Fruit fly (Drosophila melanogaster) whole organism, embryonic: ENCODE data around the gene CHES-1-like.

Source experiments
- B-H1 ChIP-seq: fragments of 200-800 bp; sonication (Bioruptor generic); IDR thresholded peaks from 3 replicates; pipeline ENCODE4 v1.3.6; 2022; ENCODE audit warnings: missing biosample characterization, missing genetic modification characterization
- CG10147 ChIP-seq: fragments of 200-800 bp; sonication (Bioruptor generic); optimal IDR thresholded peaks from 2 replicates; lab custom pipeline; 2019; ENCODE audit warnings: missing biosample characterization, mild to moderate bottlenecking, missing genetic modification characterization, moderate library complexity
- CG10462 ChIP-seq: fragments of 200-800 bp; sonication (Bioruptor generic); optimal IDR thresholded peaks from 2 replicates; lab custom pipeline; 2016; ENCODE audit warnings: missing biosample characterization, missing genetic modification characterization
- CG11398 ChIP-seq: fragments of 200-800 bp; sonication (Bioruptor generic); optimal IDR thresholded peaks from 2 replicates; lab custom pipeline; 2016; ENCODE audit warnings: missing biosample characterization, missing genetic modification characterization
- CG11560 ChIP-seq: fragments of 200-800 bp; sonication (Bioruptor generic); IDR thresholded peaks from 3 replicates; pipeline ENCODE4 v1.3.6; 2022; ENCODE audit warnings: missing biosample characterization, missing genetic modification characterization
- CG12155 ChIP-seq: fragments of 200-800 bp; sonication (Bioruptor generic); optimal IDR thresholded peaks from 3 replicates; lab custom pipeline; 2016; ENCODE audit warnings: missing biosample characterization, missing genetic modification characterization
- CG1233 ChIP-seq: fragments of 200-800 bp; sonication (Bioruptor generic); optimal IDR thresholded peaks from 4 replicates; lab custom pipeline; 2018; ENCODE audit warnings: missing biosample characterization, mild to moderate bottlenecking, missing genetic modification characterization
- CG13123 ChIP-seq: fragments of 200-800 bp; sonication (Bioruptor generic); optimal IDR thresholded peaks from 2 replicates; lab custom pipeline; 2016; ENCODE audit warnings: missing biosample characterization, missing genetic modification characterization
- CG13775 ChIP-seq: fragments of 200-800 bp; sonication (Bioruptor generic); optimal IDR thresholded peaks from 3 replicates; lab custom pipeline; 2017; ENCODE audit warnings: missing biosample characterization, mild to moderate bottlenecking, missing genetic modification characterization
- CG15601 ChIP-seq: fragments of 200-800 bp; sonication (Bioruptor generic); optimal IDR thresholded peaks from 3 replicates; lab custom pipeline; 2019; ENCODE audit warnings: missing biosample characterization, mild to moderate bottlenecking, missing genetic modification characterization, moderate library complexity
- CG15696 ChIP-seq: fragments of 200-800 bp; sonication (Bioruptor generic); optimal IDR thresholded peaks from 2 replicates; lab custom pipeline; 2019; ENCODE audit warnings: missing biosample characterization, mild to moderate bottlenecking, missing genetic modification characterization, moderate library complexity
- CG1602 ChIP-seq: fragments of 200-800 bp; sonication (Bioruptor generic); optimal IDR thresholded peaks from 3 replicates; lab custom pipeline; 2016; ENCODE audit warnings: missing biosample characterization, missing genetic modification characterization
- CG17359 ChIP-seq: fragments of 200-800 bp; sonication (Bioruptor generic); optimal IDR thresholded peaks from 3 replicates; lab custom pipeline; 2018; ENCODE audit warnings: missing biosample characterization, mild to moderate bottlenecking, missing genetic modification characterization, moderate library complexity
- CG17361 ChIP-seq: fragments of 200-800 bp; sonication (Bioruptor generic); IDR thresholded peaks from 3 replicates; pipeline ENCODE4 v1.3.6; 2022; ENCODE audit warnings: missing biosample characterization, missing genetic modification characterization
- CG18011 ChIP-seq: fragments of 200-800 bp; sonication (Bioruptor generic); optimal IDR thresholded peaks from 2 replicates; lab custom pipeline; 2017; ENCODE audit warnings: missing biosample characterization, missing genetic modification characterization, mild to moderate bottlenecking, moderate library complexity, missing genotype
- CG1832 ChIP-seq: fragments of 200-800 bp; sonication (Bioruptor generic); optimal IDR thresholded peaks from 2 replicates; lab custom pipeline; 2017; ENCODE audit warnings: missing biosample characterization, mild to moderate bottlenecking, missing genetic modification characterization, inconsistent platforms
- CG31365 ChIP-seq: fragments of 200-800 bp; sonication (Bioruptor generic); optimal IDR thresholded peaks from 2 replicates; lab custom pipeline; 2018; ENCODE audit warnings: missing biosample characterization, mild to moderate bottlenecking, missing genetic modification characterization
- CG43689 ChIP-seq: fragments of 200-800 bp; sonication (Bioruptor generic); IDR thresholded peaks from 2 replicates; pipeline ENCODE4 v1.3.6; 2022; ENCODE audit warnings: missing biosample characterization, missing genetic modification characterization
- CG4854 ChIP-seq: fragments of 200-800 bp; sonication (Bioruptor generic); optimal IDR thresholded peaks from 2 replicates; lab custom pipeline; 2016; ENCODE audit warnings: missing biosample characterization, missing genetic modification characterization, inconsistent platforms
- CG6765 ChIP-seq: fragments of 200-800 bp; sonication (Bioruptor generic); optimal IDR thresholded peaks from 3 replicates; lab custom pipeline; 2017; ENCODE audit warnings: missing biosample characterization, mild to moderate bottlenecking, missing genetic modification characterization
- CG6813 ChIP-seq: fragments of 200-800 bp; sonication (Bioruptor generic); optimal IDR thresholded peaks from 2 replicates; lab custom pipeline; 2017; ENCODE audit warnings: missing biosample characterization, missing genetic modification characterization, mild to moderate bottlenecking, moderate library complexity, missing genetic modification reagents
- CG9876 ChIP-seq: fragments of 200-800 bp; sonication (Bioruptor generic); optimal IDR thresholded peaks from 2 replicates; lab custom pipeline; 2016; ENCODE audit warnings: missing biosample characterization, missing genetic modification characterization
- CTCF ChIP-seq: fragments of 200-800 bp; sonication (Bioruptor generic); optimal IDR thresholded peaks from 2 replicates; lab custom pipeline; 2017; ENCODE audit warnings: missing biosample characterization, mild to moderate bottlenecking, missing genetic modification characterization, moderate library complexity
- Chrac-16 ChIP-seq: fragments of 200-800 bp; sonication (Bioruptor generic); optimal IDR thresholded peaks from 3 replicates; lab custom pipeline; 2016; ENCODE audit warnings: missing biosample characterization, missing genetic modification characterization
- Dad ChIP-seq: fragments of 200-800 bp; sonication (Bioruptor generic); optimal IDR thresholded peaks from 3 replicates; lab custom pipeline; 2016; ENCODE audit warnings: missing biosample characterization, missing genetic modification characterization
- ERR ChIP-seq: fragments of 200-800 bp; sonication (Bioruptor generic); optimal IDR thresholded peaks from 2 replicates; lab custom pipeline; 2016; ENCODE audit warnings: missing biosample characterization, missing genetic modification characterization
- HLH54F ChIP-seq: fragments of 200-800 bp; sonication (Bioruptor generic); optimal IDR thresholded peaks from 3 replicates; lab custom pipeline; 2016; ENCODE audit warnings: missing biosample characterization, missing genetic modification characterization
- Hey ChIP-seq: fragments of 200-800 bp; sonication (Bioruptor generic); optimal IDR thresholded peaks from 3 replicates; lab custom pipeline; 2018; ENCODE audit warnings: missing biosample characterization, mild to moderate bottlenecking, missing genetic modification characterization
- Hr78 ChIP-seq, 2 experiments: fragments of 200-800 bp in 1 of 2; fragments of >200 bp in 1 of 2; sonication (Bioruptor generic) in 1 of 2; optimal IDR thresholded peaks; 2 replicates each; lab custom pipeline; 2017 to 2019; ENCODE audit warnings: missing biosample characterization in 2 of 2, missing genetic modification characterization in 2 of 2, mild to moderate bottlenecking in 1 of 2, moderate library complexity in 1 of 2
- MTF-1 ChIP-seq: fragments of 200-800 bp; sonication (Bioruptor generic); optimal IDR thresholded peaks from 2 replicates; lab custom pipeline; 2018; ENCODE audit warnings: missing biosample characterization, mild to moderate bottlenecking, missing genetic modification characterization, borderline replicate concordance
- Neu2 ChIP-seq: fragments of 200-800 bp; sonication (Bioruptor generic); optimal IDR thresholded peaks from 3 replicates; lab custom pipeline; 2016; ENCODE audit warnings: missing biosample characterization, missing genetic modification characterization, borderline replicate concordance
- Rx ChIP-seq: fragments of 200-800 bp; sonication (Bioruptor generic); IDR thresholded peaks from 2 replicates; pipeline ENCODE4 v1.3.6; 2022; ENCODE audit warnings: missing biosample characterization, missing genetic modification characterization
- Spps ChIP-seq: fragments of 200-800 bp; sonication (Bioruptor generic); optimal IDR thresholded peaks from 2 replicates; lab custom pipeline; 2018; ENCODE audit warnings: missing biosample characterization, mild to moderate bottlenecking, missing genetic modification characterization
- Usf ChIP-seq: fragments of 200-800 bp; sonication (Bioruptor generic); optimal IDR thresholded peaks from 2 replicates; lab custom pipeline; 2017; ENCODE audit warnings: missing genotype, missing biosample characterization, missing genetic modification characterization
- ac ChIP-seq: fragments of 200-800 bp; sonication (Bioruptor generic); optimal IDR thresholded peaks from 3 replicates; lab custom pipeline; 2017; ENCODE audit warnings: missing biosample characterization, mild to moderate bottlenecking, missing genetic modification characterization
- corto ChIP-seq: fragments of 200-800 bp; sonication (Bioruptor generic); optimal IDR thresholded peaks from 2 replicates; lab custom pipeline; 2016; ENCODE audit warnings: missing biosample characterization, mild to moderate bottlenecking, missing genetic modification characterization, moderate library complexity
- crp ChIP-seq, 2 experiments: fragments of 200-800 bp; sonication (Bioruptor generic); optimal IDR thresholded peaks; 2 replicates in 1 of 2; 3 replicates in 1 of 2; lab custom pipeline; 2017; ENCODE audit warnings: missing biosample characterization in 2 of 2, missing genetic modification characterization in 2 of 2, mild to moderate bottlenecking in 1 of 2, moderate library complexity in 1 of 2
- dpn ChIP-seq, 2 experiments: fragments of 200-800 bp; sonication (Bioruptor generic); optimal IDR thresholded peaks; 3 replicates each; lab custom pipeline; 2016; ENCODE audit warnings: missing biosample characterization in 2 of 2, missing genetic modification characterization in 2 of 2
- fd96Cb ChIP-seq: fragments of 200-800 bp; sonication (Bioruptor generic); optimal IDR thresholded peaks from 2 replicates; lab custom pipeline; 2018; ENCODE audit warnings: missing biosample characterization, mild to moderate bottlenecking, missing genetic modification characterization, moderate library complexity
- insv ChIP-seq, 2 experiments: fragments of 200-800 bp; sonication (Bioruptor generic); optimal IDR thresholded peaks; 3 replicates each; lab custom pipeline; 2016 to 2018; ENCODE audit warnings: missing biosample characterization in 2 of 2, missing genetic modification characterization in 2 of 2
- mirr ChIP-seq: fragments of 200-800 bp; sonication (Bioruptor generic); optimal IDR thresholded peaks from 3 replicates; lab custom pipeline; 2018; ENCODE audit warnings: missing biosample characterization, mild to moderate bottlenecking, missing genetic modification characterization
- nmo ChIP-seq: fragments of 200-800 bp; sonication (Bioruptor generic); optimal IDR thresholded peaks from 2 replicates; lab custom pipeline; 2018; ENCODE audit warnings: missing biosample characterization, mild to moderate bottlenecking, missing genetic modification characterization, moderate library complexity
- ranshi ChIP-seq: fragments of 200-800 bp; sonication (Bioruptor generic); IDR thresholded peaks from 2 replicates; pipeline ENCODE4 v1.3.6; 2022; ENCODE audit warnings: missing biosample characterization, missing genetic modification characterization
- sc ChIP-seq, 3 experiments: fragments of >200 bp in 2 of 3; fragments of 200-800 bp in 1 of 3; sonication (Bioruptor generic) in 1 of 3; optimal IDR thresholded peaks; 2 replicates in 2 of 3; 3 replicates in 1 of 3; lab custom pipeline; 2017; ENCODE audit warnings: mild to moderate bottlenecking in 1 of 3, missing biosample characterization in 1 of 3, missing genetic modification characterization in 1 of 3, missing genetic modification reagents in 1 of 3
- schlank ChIP-seq: fragments of 200-800 bp; sonication (Bioruptor generic); optimal IDR thresholded peaks from 2 replicates; lab custom pipeline; 2018; ENCODE audit warnings: missing biosample characterization, mild to moderate bottlenecking, missing genetic modification characterization
- tgo ChIP-seq: fragments of 200-800 bp; sonication (Bioruptor generic); IDR thresholded peaks from 3 replicates; pipeline ENCODE4 v1.3.6; 2022; ENCODE audit warnings: missing biosample characterization, missing genetic modification characterization
- trh ChIP-seq: fragments of 200-800 bp; sonication (Bioruptor generic); optimal IDR thresholded peaks from 2 replicates; lab custom pipeline; 2016; ENCODE audit warnings: missing biosample characterization, missing genetic modification characterization

The CHES-1-like gene

DNA sequence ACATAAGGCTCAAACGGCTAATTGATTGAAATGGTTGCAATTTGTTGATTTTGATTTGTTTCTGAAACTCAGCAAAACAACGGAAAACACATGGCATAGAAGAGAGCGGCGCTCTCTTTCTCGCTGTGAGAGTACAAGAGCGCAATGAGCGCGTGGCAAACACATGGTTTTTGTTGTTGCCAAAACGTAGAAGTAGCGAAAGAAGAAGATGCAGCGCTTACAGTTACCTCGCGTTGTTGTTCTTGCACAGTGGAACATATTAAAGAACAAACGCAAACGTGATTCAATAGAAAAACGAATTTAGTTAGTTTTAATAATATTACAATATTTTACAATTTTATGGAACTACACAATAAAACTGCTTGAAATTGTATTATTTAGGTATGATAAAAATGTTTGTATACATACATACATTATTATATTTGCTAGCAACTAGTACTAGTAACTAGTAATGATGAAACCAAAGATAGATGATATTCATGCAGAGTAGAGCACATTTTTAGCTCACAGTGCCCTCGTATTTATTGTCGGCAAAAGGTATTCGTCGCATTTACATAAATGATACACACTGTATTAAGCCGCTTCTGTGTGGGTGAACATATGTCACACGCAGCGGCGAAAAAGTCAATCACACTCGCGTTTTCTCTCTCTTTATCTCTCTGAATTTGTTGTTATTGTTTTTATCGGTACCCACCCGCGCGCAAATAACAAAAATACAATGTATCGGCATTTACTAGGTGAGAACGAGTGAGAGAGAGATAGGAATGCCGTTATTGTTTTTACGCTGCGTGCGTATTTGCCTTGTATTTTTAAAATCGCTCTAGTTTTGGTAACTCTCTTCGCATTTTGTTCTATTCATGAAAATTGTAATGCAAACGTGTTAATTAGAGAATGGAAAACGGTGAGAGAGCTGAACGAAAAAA is 3.7 kb downstream of the CHES-1-like start (continued):
- TF ChIP-seq CG10147 (GFP tag; lab: Kevin White, UChicago) (peak; percentile 94), MTF-1 (peak; percentile 69), dpn (GFP tag; optimal IDR thresholded peaks at IDR 0.05; lab: Kevin White, UChicago) (peak; percentile 87 to 93), CG6813 (GFP tag; lab: Kevin White, UChicago) (peak; percentile 87), CG31365 (tag; lab: Kevin White, UChicago) (peak; percentile 65), tgo (GFP tag; lab: Robert Waterston, UW) (peak; percentile 84), CG43689 (0 out of 2 replicates have a peak, but pooled peaks have one; percentile 17), CG13775 (GFP tag; lab: Kevin White, UChicago) (peak; percentile 94), CG1602 (peak; percentile 88), insv (GFP tag; optimal IDR thresholded peaks at IDR 0.05; lab: Kevin White, UChicago) (no peak), B-H1 (peak; percentile 71), Dad (GFP tag; lab: Kevin White, UChicago) (peak; percentile 74), mirr (GFP tag; lab: Kevin White, UChicago) (peak; percentile 68), trh (GFP tag; lab: Kevin White, UChicago) (peak; percentile 77), ERR (GFP tag; lab: Kevin White, UChicago) (peak; percentile 45), corto (GFP tag; lab: Kevin White, UChicago) (peak; percentile 73), CG13123 (GFP tag; lab: Kevin White, UChicago) (peak; percentile 75), CG1233 (GFP tag; lab: Kevin White, UChicago) (peak; percentile 93), HLH54F (peak; percentile 86), CG12155 (peak; percentile 92), Hr78 (GFP tag; optimal IDR thresholded peaks at IDR 0.05; lab: Kevin White, UChicago) (peak in 1 of 2 experiments; percentile 82), Spps (tag; lab: Kevin White, UChicago) (peak; percentile 87), Chrac-16 (GFP tag; lab: Kevin White, UChicago) (peak; percentile 93), ranshi (GFP tag; lab: Robert Waterston, UW) (peak; percentile 84), CG15601 (tag; lab: Kevin White, UChicago) (peak; percentile 92), Hey (peak; percentile 47), nmo (GFP tag; lab: Kevin White, UChicago) (peak; percentile 98), CG6765 (GFP tag; lab: Kevin White, UChicago) (peak; percentile 92), CG15696 (peak; percentile 87), ac (peak; percentile 78), CG1832 (GFP tag; lab: Kevin White, UChicago) (no peak), CG4854 (GFP tag; lab: Kevin White, UChicago) (peak; percentile 80), Usf (GFP tag; lab: Kevin White, UChicago) (peak; percentile 92), CG10462 (GFP tag; lab: Kevin White, UChicago) (peak; percentile 89), CTCF (GFP tag; lab: Kevin White, UChicago) (peak; percentile 49), CG9876 (GFP tag; lab: Kevin White, UChicago) (peak; percentile 51), CG17359 (tag; lab: Kevin White, UChicago) (peak; percentile 92), fd96Cb (tag; lab: Kevin White, UChicago) (peak; percentile 95), CG11398 (GFP tag; lab: Kevin White, UChicago) (peak; percentile 0), crp (GFP tag; optimal IDR thresholded peaks at IDR 0.05; lab: Kevin White, UChicago) (peak; percentile 3 to 58), Neu2 (GFP tag; lab: Kevin White, UChicago) (no peak), CG17361 (GFP tag; lab: Robert Waterston, UW) (peak; percentile 99), sc (optimal IDR thresholded peaks at IDR 0.05; lab: Kevin White, UChicago) (no peak), sc (GFP tag; optimal IDR thresholded peaks at IDR 0.05; lab: Kevin White, UChicago) (peak; percentile 94), schlank (tag; lab: Kevin White, UChicago) (peak; percentile 80), CG11560 (tag; lab: Robert Waterston, UW) (peak; percentile 73; the same call in 2 of the 3 replicates), Rx (peak; percentile 46; the same call in 1 of the 2 replicates), CG18011 (peak; percentile 76)
